Worm (Caenorhabditis elegans): Measurements from ENCODE around the gene clec-33.

DNA sequence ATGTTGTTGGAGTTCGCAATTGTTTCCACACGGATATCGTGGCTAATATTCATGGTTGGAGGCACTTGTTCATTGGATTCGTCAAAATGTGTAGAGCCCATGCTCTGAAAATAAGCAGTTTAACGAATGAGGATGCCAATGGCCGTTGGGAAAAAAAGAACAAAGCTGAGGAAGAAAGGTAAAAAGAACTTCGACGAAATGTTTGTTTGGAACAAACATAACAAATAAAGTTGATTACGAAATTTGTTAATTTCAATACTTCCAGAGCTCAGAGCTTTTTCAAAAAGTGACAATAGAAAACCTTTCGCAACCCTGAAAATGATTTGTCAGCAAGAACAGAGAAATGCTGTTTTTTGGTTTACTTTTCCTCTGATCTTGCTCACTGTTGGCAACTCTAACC, 10.4 kb upstream of the clec-33 start, which contains the start of gene F09C6.3:
- TF ChIP-seq ama-1 (optimal IDR thresholded peaks at IDR 0.05) (no peak), tbx-11 (GFP tag; IDR thresholded peaks at IDR 0.05) (no peak)
